Fruit fly (Drosophila melanogaster) whole organism, pupa: ENCODE data around the gene CG13727.

ENCODE experiments used
- CG10348 ChIP-seq: fragments of 200-800 bp; sonication (Bioruptor generic); IDR thresholded peaks from 2 replicates; pipeline ENCODE4 v1.3.6; 2022; ENCODE audit warnings: missing biosample characterization, missing genetic modification characterization
- CG12605 ChIP-seq: fragments of 200-800 bp; sonication (Bioruptor generic); IDR thresholded peaks from 2 replicates; pipeline ENCODE4 v1.3.6; 2022; ENCODE audit warnings: missing biosample characterization, missing genetic modification characterization
- CG13204 ChIP-seq: fragments of 200-800 bp; sonication (Bioruptor generic); optimal IDR thresholded peaks from 2 replicates; lab custom pipeline; 2018; ENCODE audit warnings: missing biosample characterization, mild to moderate bottlenecking, missing genetic modification characterization, moderate library complexity
- CG15710 ChIP-seq: fragments of 200-800 bp; sonication (Bioruptor generic); optimal IDR thresholded peaks from 2 replicates; lab custom pipeline; 2018; ENCODE audit warnings: missing biosample characterization, mild to moderate bottlenecking, missing genetic modification characterization, moderate library complexity
- CG17806 ChIP-seq: fragments of 200-800 bp; sonication (Bioruptor generic); optimal IDR thresholded peaks from 2 replicates; lab custom pipeline; 2018; ENCODE audit warnings: missing biosample characterization, mild to moderate bottlenecking, missing genetic modification characterization, moderate library complexity
- CG34367 ChIP-seq: fragments of 200-800 bp; sonication (Bioruptor generic); optimal IDR thresholded peaks from 2 replicates; lab custom pipeline; 2018; ENCODE audit warnings: missing biosample characterization, mild to moderate bottlenecking, missing genetic modification characterization
- CG4496 ChIP-seq: fragments of 200-800 bp; sonication (Bioruptor generic); IDR thresholded peaks from 3 replicates; pipeline ENCODE4 v1.3.6; 2022; ENCODE audit warnings: missing biosample characterization, missing genetic modification characterization
- CG8159 ChIP-seq: fragments of 200-800 bp; sonication (Bioruptor generic); optimal IDR thresholded peaks from 3 replicates; lab custom pipeline; 2018; ENCODE audit warnings: missing biosample characterization, mild to moderate bottlenecking, missing genetic modification characterization, moderate library complexity
- CG8301 ChIP-seq: fragments of 200-800 bp; sonication (Bioruptor generic); optimal IDR thresholded peaks from 2 replicates; lab custom pipeline; 2018; ENCODE audit warnings: missing biosample characterization, mild to moderate bottlenecking, missing genetic modification characterization
- CG9948 ChIP-seq: fragments of 200-800 bp; sonication (Bioruptor generic); optimal IDR thresholded peaks from 2 replicates; lab custom pipeline; 2018; ENCODE audit warnings: missing biosample characterization, mild to moderate bottlenecking, missing genetic modification characterization, moderate library complexity
- EcR ChIP-seq: fragments of 200-800 bp; sonication (Bioruptor generic); optimal IDR thresholded peaks from 3 replicates; lab custom pipeline; 2019; ENCODE audit warnings: missing biosample characterization, missing genetic modification characterization, mild to moderate bottlenecking, moderate library complexity, missing genetic modification reagents
- Ets98B ChIP-seq: fragments of 200-800 bp; sonication (Bioruptor generic); IDR thresholded peaks from 2 replicates; pipeline ENCODE4 v1.3.6; 2022; ENCODE audit warnings: missing biosample characterization, missing genetic modification characterization
- Pif1A ChIP-seq: fragments of 200-800 bp; sonication (Bioruptor generic); optimal IDR thresholded peaks from 3 replicates; lab custom pipeline; 2016; ENCODE audit warnings: missing biosample characterization, missing genetic modification characterization
- Pif1B ChIP-seq: fragments of 200-800 bp; sonication (Bioruptor generic); optimal IDR thresholded peaks from 3 replicates; lab custom pipeline; 2016; ENCODE audit warnings: missing biosample characterization, missing genetic modification characterization
- Snoo ChIP-seq: fragments of 200-800 bp; sonication (Bioruptor generic); optimal IDR thresholded peaks from 3 replicates; lab custom pipeline; 2017; ENCODE audit warnings: missing biosample characterization, mild to moderate bottlenecking, missing genetic modification characterization, inconsistent platforms
- fd96Ca ChIP-seq: fragments of 200-800 bp; sonication (Bioruptor generic); IDR thresholded peaks from 3 replicates; pipeline ENCODE4 v1.3.6; 2022; ENCODE audit warnings: missing biosample characterization, missing genetic modification characterization
- rn ChIP-seq: fragments of 200-800 bp; sonication (Bioruptor generic); IDR thresholded peaks from 2 replicates; pipeline ENCODE4 v1.3.6; 2022; ENCODE audit warnings: missing biosample characterization, missing genetic modification characterization

CG13727 gene

DNA sequence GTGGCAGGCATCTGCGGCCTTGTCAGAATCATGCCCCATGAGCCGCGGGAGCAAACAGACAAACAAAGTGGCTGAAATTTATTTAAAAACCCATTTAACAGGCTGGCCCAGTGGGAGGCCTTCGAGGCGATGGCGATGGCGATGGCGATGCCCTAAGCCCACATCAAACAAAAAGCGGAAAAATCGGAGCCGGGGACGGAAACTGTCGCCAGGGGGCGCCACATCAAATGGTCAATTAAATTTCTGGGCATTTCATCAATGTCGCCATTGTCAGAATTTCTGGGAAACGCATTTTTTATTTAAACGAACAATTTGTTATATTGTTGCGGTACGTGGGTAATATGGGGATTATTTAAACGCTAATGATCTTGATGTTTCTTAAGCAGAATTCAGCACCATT is 48.9 kb downstream of the CG13727 start:
- TF ChIP-seq CG17806 (tag; lab: Kevin White, UChicago) (no peak), CG12605 (GFP tag; lab: Robert Waterston, UW) (no peak), rn (GFP tag; lab: Robert Waterston, UW) (no peak), CG34367 (tag; lab: Kevin White, UChicago) (no peak), fd96Ca (GFP tag; lab: Robert Waterston, UW) (no peak), EcR (no peak), CG8159 (no peak), CG9948 (no peak), CG15710 (tag; lab: Kevin White, UChicago) (no peak), Snoo (no peak), CG8301 (tag; lab: Kevin White, UChicago) (no peak), Pif1A (no peak), CG4496 (GFP tag; lab: Robert Waterston, UW) (no peak), CG13204 (GFP tag; lab: Kevin White, UChicago) (no peak), Ets98B (GFP tag; lab: Robert Waterston, UW) (no peak), CG10348 (GFP tag; lab: Robert Waterston, UW) (no peak), Pif1B (GFP tag; lab: Kevin White, UChicago) (no peak)
- TF ChIP-seq, all 21 proteins: peak for 0
